Worm (Caenorhabditis elegans): ENCODE data around the gene R08B4.3.

Gene R08B4.3

ce11 chrX:11097343-11097742 lies 23.5 kb downstream of the R08B4.3 start:
- no peak for TF ChIP-seq flt-1 (GFP tag; IDR thresholded peaks at IDR 0.05)

ce11 chrX:11095480-11095879 lies 25.3 kb downstream of the R08B4.3 start:
- peak; percentile 90 for TF ChIP-seq tab-1 (GFP tag; IDR thresholded peaks at IDR 0.05)
- peak; percentile 83 for TF ChIP-seq cog-1 (tag; optimal IDR thresholded peaks at IDR 0.05)
- peak; percentile 35 for TF ChIP-seq med-1 (GFP tag; optimal IDR thresholded peaks at IDR 0.05; ENCODE audit: insufficient read depth)
- peak; percentile 79 for TF ChIP-seq ztf-29 (GFP tag; IDR thresholded peaks at IDR 0.05)
- peak; percentile 86 for TF ChIP-seq ztf-23 (GFP tag; IDR thresholded peaks at IDR 0.05)
- peak; percentile 82 for TF ChIP-seq klf-2 (GFP tag; conservative IDR thresholded peaks at IDR 0.05)
- TF ChIP-seq T22C8.4 (GFP tag; IDR thresholded peaks at IDR 0.05), result peak; percentile 86
- peak; percentile 85 for TF ChIP-seq ref-1 (GFP tag; conservative IDR thresholded peaks at IDR 0.05)
- TF ChIP-seq flt-1 (GFP tag; IDR thresholded peaks at IDR 0.05), result peak; percentile 94

- TF ChIP-seq med-1 (GFP tag; optimal IDR thresholded peaks at IDR 0.05; ENCODE audit: insufficient read depth) (peak; percentile 76), cog-1 (tag; optimal IDR thresholded peaks at IDR 0.05) (peak; percentile 98), ref-1 (GFP tag; conservative IDR thresholded peaks at IDR 0.05) (no peak), ztf-29 (GFP tag; IDR thresholded peaks at IDR 0.05) (peak; percentile 69), klf-2 (GFP tag; conservative IDR thresholded peaks at IDR 0.05) (peak; percentile 85), T22C8.4 (GFP tag; IDR thresholded peaks at IDR 0.05) (peak; percentile 100), ztf-23 (GFP tag; IDR thresholded peaks at IDR 0.05) (peak; percentile 93), flt-1 (GFP tag; IDR thresholded peaks at IDR 0.05) (peak; percentile 90), tab-1 (GFP tag; IDR thresholded peaks at IDR 0.05) (no peak; the same call in none of the 2 replicates)
Measured at ce11 chrX:11093985-11094593, 26.7 kb downstream of the R08B4.3 start.

- TF ChIP-seq med-1 (GFP tag; optimal IDR thresholded peaks at IDR 0.05; ENCODE audit: insufficient read depth) (no peak), klf-2 (GFP tag; conservative IDR thresholded peaks at IDR 0.05) (no peak), ztf-29 (GFP tag; IDR thresholded peaks at IDR 0.05) (no peak), tab-1 (GFP tag; IDR thresholded peaks at IDR 0.05) (no peak), T22C8.4 (GFP tag; IDR thresholded peaks at IDR 0.05) (no peak), ztf-23 (GFP tag; IDR thresholded peaks at IDR 0.05) (no peak), ref-1 (GFP tag; conservative IDR thresholded peaks at IDR 0.05) (no peak), cog-1 (tag; optimal IDR thresholded peaks at IDR 0.05) (no peak), flt-1 (GFP tag; IDR thresholded peaks at IDR 0.05) (no peak)
Measured at ce11 chrX:11088952-11089351, 31.9 kb downstream of the R08B4.3 start, which contains the start of gene W04G3.11. Gene W04G3.11, plus strand, starts transcription at chrX:11089195.

- no peak for TF ChIP-seq T22C8.4 (GFP tag; IDR thresholded peaks at IDR 0.05)
- no peak for TF ChIP-seq ztf-29 (GFP tag; IDR thresholded peaks at IDR 0.05)
- no peak for TF ChIP-seq med-1 (GFP tag; optimal IDR thresholded peaks at IDR 0.05; ENCODE audit: insufficient read depth)
Measured at ce11 chrX:11085162-11085561, 35.6 kb downstream of the R08B4.3 start, which contains the start of gene W04G3.7. Gene W04G3.7, minus strand, starts transcription at chrX:11085262.

ce11 chrX:11080170-11080728 lies 40.6 kb downstream of the R08B4.3 start, which contains the start of gene sulp-7:
Gene sulp-7, plus strand, starts transcription at chrX:11080678.
- TF ChIP-seq cog-1 (tag; optimal IDR thresholded peaks at IDR 0.05) (no peak), T22C8.4 (GFP tag; IDR thresholded peaks at IDR 0.05) (no peak), flt-1 (GFP tag; IDR thresholded peaks at IDR 0.05) (no peak), tab-1 (GFP tag; IDR thresholded peaks at IDR 0.05) (no peak), klf-2 (GFP tag; conservative IDR thresholded peaks at IDR 0.05) (no peak), ztf-23 (GFP tag; IDR thresholded peaks at IDR 0.05) (no peak), med-1 (GFP tag; optimal IDR thresholded peaks at IDR 0.05; ENCODE audit: insufficient read depth) (no peak), ztf-29 (GFP tag; IDR thresholded peaks at IDR 0.05) (no peak), ref-1 (GFP tag; conservative IDR thresholded peaks at IDR 0.05) (no peak)

ce11 chrX:11079667-11080066 lies 41.1 kb downstream of the R08B4.3 start, which contains the start of gene W04G3.13:
Gene W04G3.13, minus strand, starts transcription at chrX:11079767.
- no peak for TF ChIP-seq cog-1 (tag; optimal IDR thresholded peaks at IDR 0.05)
- TF ChIP-seq med-1 (GFP tag; optimal IDR thresholded peaks at IDR 0.05; ENCODE audit: insufficient read depth), result no peak
- no peak for TF ChIP-seq flt-1 (GFP tag; IDR thresholded peaks at IDR 0.05)
- no peak for TF ChIP-seq ref-1 (GFP tag; conservative IDR thresholded peaks at IDR 0.05)
- no peak for TF ChIP-seq ztf-29 (GFP tag; IDR thresholded peaks at IDR 0.05)
- TF ChIP-seq klf-2 (GFP tag; conservative IDR thresholded peaks at IDR 0.05), result no peak
- no peak for TF ChIP-seq ztf-23 (GFP tag; IDR thresholded peaks at IDR 0.05)
- no peak for TF ChIP-seq T22C8.4 (GFP tag; IDR thresholded peaks at IDR 0.05)
- no peak for TF ChIP-seq tab-1 (GFP tag; IDR thresholded peaks at IDR 0.05)

- no peak for TF ChIP-seq ref-1 (GFP tag; conservative IDR thresholded peaks at IDR 0.05)
- no peak for TF ChIP-seq flt-1 (GFP tag; IDR thresholded peaks at IDR 0.05)
- TF ChIP-seq ztf-29 (GFP tag; IDR thresholded peaks at IDR 0.05), result no peak
- no peak for TF ChIP-seq klf-2 (GFP tag; conservative IDR thresholded peaks at IDR 0.05)
- no peak for TF ChIP-seq tab-1 (GFP tag; IDR thresholded peaks at IDR 0.05)
- no peak for TF ChIP-seq med-1 (GFP tag; optimal IDR thresholded peaks at IDR 0.05; ENCODE audit: insufficient read depth)
- no peak for TF ChIP-seq cog-1 (tag; optimal IDR thresholded peaks at IDR 0.05)
- TF ChIP-seq ztf-23 (GFP tag; IDR thresholded peaks at IDR 0.05), result no peak
- no peak for TF ChIP-seq T22C8.4 (GFP tag; IDR thresholded peaks at IDR 0.05)
Measured at ce11 chrX:11078150-11078549, 42.7 kb downstream of the R08B4.3 start, which contains the start of gene W04G3.10. Gene W04G3.10, minus strand, starts transcription at chrX:11078250.

ce11 chrX:11076491-11076890 lies 44.3 kb downstream of the R08B4.3 start, which contains the start of gene W04G3.12:
Gene W04G3.12, minus strand, starts transcription at chrX:11076801.
- TF ChIP-seq tab-1 (GFP tag; IDR thresholded peaks at IDR 0.05), result no peak
- no peak for TF ChIP-seq ztf-29 (GFP tag; IDR thresholded peaks at IDR 0.05)
- no peak for TF ChIP-seq ztf-23 (GFP tag; IDR thresholded peaks at IDR 0.05)
- no peak for TF ChIP-seq med-1 (GFP tag; optimal IDR thresholded peaks at IDR 0.05; ENCODE audit: insufficient read depth)
- TF ChIP-seq ref-1 (GFP tag; conservative IDR thresholded peaks at IDR 0.05), result no peak
- TF ChIP-seq cog-1 (tag; optimal IDR thresholded peaks at IDR 0.05), result no peak
- no peak for TF ChIP-seq flt-1 (GFP tag; IDR thresholded peaks at IDR 0.05)
- TF ChIP-seq T22C8.4 (GFP tag; IDR thresholded peaks at IDR 0.05), result no peak
- no peak for TF ChIP-seq klf-2 (GFP tag; conservative IDR thresholded peaks at IDR 0.05)

Measured in whole organism, midembryonic.